Fruit fly (Drosophila melanogaster) whole organism, embryonic: Measurements from ENCODE around the gene Tango5.
A peak's percentile ranks its signal among the peaks of the same experiment; 100 is the strongest.

Experiments
- Adf1 ChIP-seq: fragments of 200-800 bp; sonication (Bioruptor generic); IDR thresholded peaks from 2 replicates; pipeline ENCODE4 v1.3.6; 2022; ENCODE audit warnings: missing biosample characterization, missing genetic modification characterization
- Antp ChIP-seq: fragments of 200-800 bp; sonication (Bioruptor generic); optimal IDR thresholded peaks from 3 replicates; lab custom pipeline; 2016; ENCODE audit warnings: missing biosample characterization, missing genetic modification characterization
- Bgb ChIP-seq: fragments of 200-800 bp; sonication (Bioruptor generic); IDR thresholded peaks from 2 replicates; pipeline ENCODE4 v1.3.6; 2022; ENCODE audit warnings: missing biosample characterization, missing genetic modification characterization; ENCODE audit not compliant: partially characterized antibody
- CG10543 ChIP-seq: fragments of 200-800 bp; sonication (Bioruptor generic); optimal IDR thresholded peaks from 3 replicates; lab custom pipeline; 2017; ENCODE audit warnings: missing biosample characterization, mild to moderate bottlenecking, missing genetic modification characterization, moderate library complexity
- CG11504 ChIP-seq: fragments of 200-800 bp; sonication (Bioruptor generic); optimal IDR thresholded peaks from 3 replicates; lab custom pipeline; 2019; ENCODE audit warnings: missing biosample characterization, mild to moderate bottlenecking, missing genetic modification characterization, moderate library complexity
- CG12744 ChIP-seq: fragments of 200-800 bp; sonication (Bioruptor generic); optimal IDR thresholded peaks from 2 replicates; lab custom pipeline; 2016; ENCODE audit warnings: missing biosample characterization, missing genetic modification characterization
- CG13894 ChIP-seq: fragments of 200-800 bp; sonication (Bioruptor generic); optimal IDR thresholded peaks from 3 replicates; lab custom pipeline; 2018; ENCODE audit warnings: missing biosample characterization, mild to moderate bottlenecking, missing genetic modification characterization, moderate library complexity
- CG14014 ChIP-seq: fragments of 200-800 bp; sonication (Bioruptor generic); IDR thresholded peaks from 2 replicates; pipeline ENCODE4 v1.3.6; 2022; ENCODE audit warnings: missing biosample characterization, missing genetic modification characterization
- CG14667 ChIP-seq: fragments of 200-800 bp; sonication (Bioruptor generic); IDR thresholded peaks from 2 replicates; pipeline ENCODE4 v1.3.6; 2022; ENCODE audit warnings: missing biosample characterization, missing genetic modification characterization
- CG15696 ChIP-seq: fragments of 200-800 bp; sonication (Bioruptor generic); optimal IDR thresholded peaks from 2 replicates; lab custom pipeline; 2019; ENCODE audit warnings: missing biosample characterization, mild to moderate bottlenecking, missing genetic modification characterization, moderate library complexity
- CG1602 ChIP-seq: fragments of 200-800 bp; sonication (Bioruptor generic); optimal IDR thresholded peaks from 3 replicates; lab custom pipeline; 2016; ENCODE audit warnings: missing biosample characterization, missing genetic modification characterization
- CG18599 ChIP-seq: fragments of 200-800 bp; sonication (Bioruptor generic); optimal IDR thresholded peaks from 3 replicates; lab custom pipeline; 2017; ENCODE audit warnings: missing biosample characterization, missing genetic modification characterization, mild to moderate bottlenecking, moderate library complexity, missing genetic modification reagents
- CG2120 ChIP-seq: fragments of 200-800 bp; sonication (Bioruptor generic); optimal IDR thresholded peaks from 3 replicates; lab custom pipeline; 2016; ENCODE audit warnings: missing biosample characterization, missing genetic modification characterization
- CG2199 ChIP-seq: fragments of 200-800 bp; sonication (Bioruptor generic); IDR thresholded peaks from 3 replicates; pipeline ENCODE4 v1.3.6; 2022; ENCODE audit warnings: missing biosample characterization, missing genetic modification characterization
- CG34422 ChIP-seq: fragments of 200-800 bp; sonication (Bioruptor generic); IDR thresholded peaks from 3 replicates; pipeline ENCODE4 v1.3.6; 2022; ENCODE audit warnings: missing biosample characterization, missing genetic modification characterization
- CG4360 ChIP-seq: fragments of 200-800 bp; sonication (Bioruptor generic); IDR thresholded peaks from 2 replicates; pipeline ENCODE4 v1.3.6; 2022; ENCODE audit warnings: missing biosample characterization, missing genetic modification characterization
- CG7556 ChIP-seq: fragments of 200-800 bp; sonication (Bioruptor generic); optimal IDR thresholded peaks from 2 replicates; lab custom pipeline; 2017; ENCODE audit warnings: missing biosample characterization, mild to moderate bottlenecking, missing genetic modification characterization
- CG8290 ChIP-seq, 3 experiments: fragments of 200-800 bp; sonication (Bioruptor generic); optimal IDR thresholded peaks; 2 replicates each; lab custom pipeline; 2016 to 2019; ENCODE audit warnings: missing biosample characterization in 3 of 3, missing genetic modification characterization in 3 of 3, mild to moderate bottlenecking in 2 of 3, moderate library complexity in 1 of 3
- CrebB ChIP-seq: fragments of 200-800 bp; sonication (Bioruptor generic); optimal IDR thresholded peaks from 3 replicates; lab custom pipeline; 2018; ENCODE audit warnings: missing biosample characterization, mild to moderate bottlenecking, missing genetic modification characterization
- Deaf1 ChIP-seq: fragments of 200-800 bp; optimal IDR thresholded peaks from 3 replicates; lab custom pipeline; 2019; ENCODE audit warnings: missing biosample characterization, mild to moderate bottlenecking, missing genetic modification characterization, moderate library complexity
- Drgx ChIP-seq: fragments of 200-800 bp; sonication (Bioruptor generic); IDR thresholded peaks from 2 replicates; pipeline ENCODE4 v1.3.6; 2022; ENCODE audit warnings: missing biosample characterization, missing genetic modification characterization
- HmgZ ChIP-seq: fragments of 200-800 bp; sonication (Bioruptor generic); optimal IDR thresholded peaks from 2 replicates; lab custom pipeline; 2018; ENCODE audit warnings: missing biosample characterization, mild to moderate bottlenecking, missing genetic modification characterization
- Hr51 ChIP-seq, 2 experiments: fragments of 200-800 bp; sonication (Bioruptor generic); optimal IDR thresholded peaks; 2 replicates in 1 of 2; 3 replicates in 1 of 2; lab custom pipeline; 2016 to 2018; ENCODE audit warnings: missing biosample characterization in 2 of 2, missing genetic modification characterization in 2 of 2, mild to moderate bottlenecking in 1 of 2, moderate library complexity in 1 of 2
- Med ChIP-seq: fragments of 200-800 bp; sonication (Bioruptor generic); peaks from one replicate; lab custom pipeline; 2016; ENCODE audit warnings: missing biosample characterization, missing genetic modification characterization, mild to moderate bottlenecking, inconsistent platforms, moderate library complexity
- Meics ChIP-seq: fragments of 200-800 bp; sonication (Bioruptor generic); optimal IDR thresholded peaks from 2 replicates; lab custom pipeline; 2017; ENCODE audit warnings: missing biosample characterization, mild to moderate bottlenecking, missing genetic modification characterization
- Oli ChIP-seq: fragments of 200-800 bp; sonication (Bioruptor generic); optimal IDR thresholded peaks from 2 replicates; lab custom pipeline; 2018; ENCODE audit warnings: missing biosample characterization, mild to moderate bottlenecking, missing genetic modification characterization, moderate library complexity
- abd-A ChIP-seq: fragments of 200-800 bp; sonication (Bioruptor generic); optimal IDR thresholded peaks from 3 replicates; lab custom pipeline; 2019; ENCODE audit warnings: missing biosample characterization, mild to moderate bottlenecking, missing genetic modification characterization, moderate library complexity
- ase ChIP-seq: fragments of 200-800 bp; sonication (Bioruptor generic); IDR thresholded peaks from 3 replicates; pipeline ENCODE4 v1.3.6; 2022; ENCODE audit warnings: missing biosample characterization, missing genetic modification characterization
- ash1 ChIP-seq: fragments of 200-800 bp; sonication (Bioruptor generic); optimal IDR thresholded peaks from 2 replicates; lab custom pipeline; 2018; ENCODE audit warnings: missing biosample characterization, mild to moderate bottlenecking, missing genetic modification characterization
- bsh ChIP-seq, 2 experiments: fragments of 200-800 bp; sonication (Bioruptor generic); optimal IDR thresholded peaks; 2 replicates each; lab custom pipeline; 2017 to 2018; ENCODE audit warnings: mild to moderate bottlenecking in 2 of 2, missing biosample characterization in 2 of 2, missing genetic modification characterization in 2 of 2, moderate library complexity in 1 of 2
- cg ChIP-seq: fragments of 200-800 bp; sonication (Bioruptor generic); optimal IDR thresholded peaks from 3 replicates; lab custom pipeline; 2019; ENCODE audit warnings: missing biosample characterization, mild to moderate bottlenecking, missing genetic modification characterization, moderate library complexity
- chinmo ChIP-seq: fragments of 200-800 bp; sonication (Bioruptor generic); IDR thresholded peaks from 4 replicates; pipeline ENCODE4 v1.3.6; 2022; ENCODE audit warnings: missing biosample characterization, missing genetic modification characterization; ENCODE audit not compliant: partially characterized antibody
- crol ChIP-seq: fragments of 200-800 bp; sonication (Bioruptor generic); IDR thresholded peaks from 2 replicates; pipeline ENCODE4 v1.3.6; 2022; ENCODE audit warnings: missing biosample characterization, missing genetic modification characterization
- dmrt99B ChIP-seq: fragments of 200-800 bp; sonication (Bioruptor generic); optimal IDR thresholded peaks from 2 replicates; lab custom pipeline; 2018; ENCODE audit warnings: missing biosample characterization, mild to moderate bottlenecking, missing genetic modification characterization, moderate library complexity
- ewg ChIP-seq: fragments of 200-800 bp; sonication (Bioruptor generic); optimal IDR thresholded peaks from 3 replicates; lab custom pipeline; 2017; ENCODE audit warnings: mild to moderate bottlenecking, missing biosample characterization, missing genetic modification reagents, missing genetic modification characterization
- gem ChIP-seq: fragments of 200-800 bp; sonication (Bioruptor generic); optimal IDR thresholded peaks from 2 replicates; lab custom pipeline; 2019; ENCODE audit warnings: missing biosample characterization, mild to moderate bottlenecking, missing genetic modification characterization, moderate library complexity
- mirr ChIP-seq: fragments of 200-800 bp; sonication (Bioruptor generic); optimal IDR thresholded peaks from 3 replicates; lab custom pipeline; 2018; ENCODE audit warnings: missing biosample characterization, mild to moderate bottlenecking, missing genetic modification characterization
- nom ChIP-seq: fragments of 200-800 bp; sonication (Bioruptor generic); optimal IDR thresholded peaks from 2 replicates; lab custom pipeline; 2017; ENCODE audit warnings: missing biosample characterization, missing genetic modification characterization, mild to moderate bottlenecking, moderate library complexity, missing genetic modification reagents
- onecut ChIP-seq: fragments of 200-800 bp; sonication (Bioruptor generic); IDR thresholded peaks from 2 replicates; pipeline ENCODE4 v1.3.6; 2022; ENCODE audit warnings: missing biosample characterization, missing genetic modification characterization
- org-1 ChIP-seq: fragments of 200-800 bp; sonication (Bioruptor generic); optimal IDR thresholded peaks from 2 replicates; lab custom pipeline; 2017; ENCODE audit warnings: missing biosample characterization, missing genetic modification characterization
- pros ChIP-seq: fragments of 200-800 bp; sonication (Bioruptor generic); optimal IDR thresholded peaks from 3 replicates; lab custom pipeline; 2019; ENCODE audit warnings: missing biosample characterization, mild to moderate bottlenecking, missing genetic modification characterization, moderate library complexity
- pzg ChIP-seq: fragments of 200-800 bp; sonication (Bioruptor generic); optimal IDR thresholded peaks from 3 replicates; lab custom pipeline; 2018; ENCODE audit warnings: missing biosample characterization, mild to moderate bottlenecking, missing genetic modification characterization, moderate library complexity
- row ChIP-seq: fragments of 200-800 bp; sonication (Bioruptor generic); IDR thresholded peaks from 3 replicates; pipeline ENCODE4 v1.3.6; 2022; ENCODE audit warnings: missing biosample characterization, missing genetic modification characterization
- sens ChIP-seq: fragments of 200-800 bp; sonication (Bioruptor generic); peaks from one replicate; lab custom pipeline; 2016; ENCODE audit warnings: missing biosample characterization, missing genetic modification characterization
- sqz ChIP-seq: fragments of 200-800 bp; sonication (Bioruptor generic); optimal IDR thresholded peaks from 3 replicates; lab custom pipeline; 2018; ENCODE audit warnings: missing biosample characterization, mild to moderate bottlenecking, missing genetic modification characterization
- sr ChIP-seq: fragments of 200-800 bp; sonication (Bioruptor generic); IDR thresholded peaks from 3 replicates; pipeline ENCODE4 v1.3.6; 2022; ENCODE audit warnings: missing biosample characterization, missing genetic modification characterization
- toy ChIP-seq: fragments of 200-800 bp; sonication (Bioruptor generic); IDR thresholded peaks from 2 replicates; pipeline ENCODE4 v1.3.6; 2022; ENCODE audit warnings: missing biosample characterization, missing genetic modification characterization

Gene Tango5

DNA sequence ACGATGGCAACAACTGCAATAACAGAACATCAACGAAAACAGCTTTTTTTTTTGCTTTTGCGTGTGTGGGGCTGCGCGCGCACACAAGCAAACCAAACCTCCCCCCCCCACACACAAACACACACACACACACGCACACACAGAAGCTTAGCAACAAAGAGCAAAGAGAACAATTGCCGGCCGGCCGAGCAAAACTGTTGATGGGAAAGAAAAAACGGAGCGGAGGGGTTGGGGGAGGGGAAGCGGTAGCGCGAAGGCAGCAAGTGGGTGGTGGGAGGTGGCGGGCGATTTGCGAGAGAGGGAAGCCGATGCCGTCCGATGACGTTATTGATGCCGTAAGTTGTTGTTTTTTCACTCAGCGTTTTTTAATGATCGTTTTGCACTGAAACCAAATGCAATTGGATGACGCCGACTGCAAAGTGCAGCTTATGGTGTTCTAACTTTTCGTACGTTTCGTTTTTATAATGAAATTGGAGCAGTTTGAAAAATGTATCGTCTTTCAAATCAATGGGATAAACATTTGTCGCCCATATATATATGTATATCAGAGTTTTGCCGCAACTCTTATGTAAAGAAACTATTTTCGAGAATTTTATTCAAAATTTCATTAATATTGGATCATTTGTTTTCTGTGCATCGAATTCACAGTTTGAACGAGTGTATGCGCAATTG is 28.4 kb downstream of the Tango5 start:
- TF ChIP-seq bsh (GFP tag; optimal IDR thresholded peaks at IDR 0.05; lab: Kevin White, UChicago), result peak in 1 of 2 experiments; percentile 17
- peak; percentile 93 for TF ChIP-seq chinmo (GFP tag; lab: Robert Waterston, UW)
- peak; percentile 10 for TF ChIP-seq dmrt99B (tag; lab: Kevin White, UChicago)
- TF ChIP-seq Hr51 (GFP tag; optimal IDR thresholded peaks at IDR 0.05; lab: Kevin White, UChicago), result peak in 1 of 2 experiments; percentile 8
- peak; percentile 41 for TF ChIP-seq Drgx (GFP tag; lab: Robert Waterston, UW)
- peak; percentile 62 for TF ChIP-seq sens
- 0 out of 3 replicates have a peak, but pooled peaks have one; percentile 27 for TF ChIP-seq CG2199 (GFP tag; lab: Robert Waterston, UW)
- no peak for TF ChIP-seq CG14667 (GFP tag; lab: Robert Waterston, UW)
- TF ChIP-seq Med (GFP tag; lab: Kevin White, UChicago), result peak; percentile 35
- no peak for TF ChIP-seq Antp
- TF ChIP-seq pzg (GFP tag; lab: Kevin White, UChicago), result no peak
- peak; percentile 11 for TF ChIP-seq org-1 (GFP tag; lab: Kevin White, UChicago)
- 0 out of 3 replicates have a peak, but pooled peaks have one; percentile 10 for TF ChIP-seq row (GFP tag; lab: Robert Waterston, UW)
- peak; percentile 1 for TF ChIP-seq Meics (GFP tag; lab: Kevin White, UChicago)
- peak; percentile 65 for TF ChIP-seq ewg
- TF ChIP-seq CG1602 (GFP tag; lab: Kevin White, UChicago), result no peak
- no peak for TF ChIP-seq toy (GFP tag; lab: Robert Waterston, UW)
- peak; percentile 4; the same call in 1 of the 2 replicates for TF ChIP-seq onecut (GFP tag; lab: Robert Waterston, UW)
- peak; percentile 98 for TF ChIP-seq crol (GFP tag; lab: Robert Waterston, UW)
- peak; percentile 24; the same call in 1 of the 2 replicates for TF ChIP-seq Adf1 (GFP tag; lab: Robert Waterston, UW)
- peak; percentile 47 for TF ChIP-seq nom (GFP tag; lab: Kevin White, UChicago)
- peak; percentile 11 for TF ChIP-seq CG2120
- TF ChIP-seq CG14014 (GFP tag; lab: Robert Waterston, UW), result 0 out of 2 replicates have a peak, but pooled peaks have one; percentile 24
- no peak for TF ChIP-seq ase (GFP tag; lab: Robert Waterston, UW)
- no peak for TF ChIP-seq CG15696 (tag; lab: Kevin White, UChicago)
- TF ChIP-seq mirr, result no peak
- TF ChIP-seq pros, result peak; percentile 54
- TF ChIP-seq Deaf1 (tag; lab: Kevin White, UChicago), result peak; percentile 49
- TF ChIP-seq CG18599, result peak; percentile 9
- TF ChIP-seq CG11504 (tag; lab: Kevin White, UChicago), result peak; percentile 36
- peak; percentile 67 for TF ChIP-seq sqz (GFP tag; lab: Kevin White, UChicago)
- peak; percentile 51 for TF ChIP-seq ash1 (GFP tag; lab: Kevin White, UChicago)
- TF ChIP-seq gem (tag; lab: Kevin White, UChicago), result peak; percentile 33
- no peak for TF ChIP-seq CG8290 (GFP tag; optimal IDR thresholded peaks at IDR 0.05; lab: Kevin White, UChicago)
- peak in 1 of 2 experiments; percentile 39 for TF ChIP-seq CG8290 (tag; optimal IDR thresholded peaks at IDR 0.05; lab: Kevin White, UChicago)
- TF ChIP-seq cg (GFP tag; lab: Kevin White, UChicago), result peak; percentile 79
- peak; percentile 43; the same call in 1 of the 2 replicates for TF ChIP-seq Bgb (GFP tag; lab: Robert Waterston, UW)
- TF ChIP-seq sr, result 0 out of 3 replicates have a peak, but pooled peaks have one; percentile 58
- TF ChIP-seq Oli (tag; lab: Kevin White, UChicago), result peak; percentile 5
- peak; percentile 79; the same call in 1 of the 3 replicates for TF ChIP-seq CG34422 (GFP tag; lab: Robert Waterston, UW)
- TF ChIP-seq CG13894, result peak; percentile 40
- peak; percentile 63 for TF ChIP-seq abd-A (tag; lab: Kevin White, UChicago)
- TF ChIP-seq CG12744 (GFP tag; lab: Kevin White, UChicago), result no peak
- peak; percentile 48 for TF ChIP-seq CG10543
- no peak for TF ChIP-seq HmgZ
- peak; percentile 2 for TF ChIP-seq CG7556 (GFP tag; lab: Kevin White, UChicago)
- 0 out of 2 replicates have a peak, but pooled peaks have one; percentile 8 for TF ChIP-seq CG4360 (GFP tag; lab: Robert Waterston, UW)
- no peak for TF ChIP-seq CrebB (tag; lab: Kevin White, UChicago)
